Fruit fly (Drosophila melanogaster): ENCODE data around the gene Tmem43.

Gene Tmem43

dm6 chr3L:7910916-7911467 lies 3.9 kb downstream of the Tmem43 start:
- TF ChIP-seq CG1620 (GFP tag; optimal IDR thresholded peaks at IDR 0.05): no peak
- TF ChIP-seq pad (GFP tag; optimal IDR thresholded peaks at IDR 0.05): peak; percentile 95
- no peak for TF ChIP-seq Crg-1 (GFP tag; optimal IDR thresholded peaks at IDR 0.05)
- no peak for TF ChIP-seq CG7045 (GFP tag; optimal IDR thresholded peaks at IDR 0.05)
- TF ChIP-seq CG11617 (GFP tag; optimal IDR thresholded peaks at IDR 0.05): no peak
- no peak for TF ChIP-seq CG14711 (tag; optimal IDR thresholded peaks at IDR 0.05)
- TF ChIP-seq CG12768 (GFP tag; optimal IDR thresholded peaks at IDR 0.05): no peak
- no peak for TF ChIP-seq ovo (GFP tag; optimal IDR thresholded peaks at IDR 0.05)
- no peak for TF ChIP-seq cnc (optimal IDR thresholded peaks at IDR 0.05)

- TF ChIP-seq tj (GFP tag; optimal IDR thresholded peaks at IDR 0.05): no peak
- TF ChIP-seq CG7101 (tag; optimal IDR thresholded peaks at IDR 0.05): no peak
- TF ChIP-seq cnc (optimal IDR thresholded peaks at IDR 0.05): no peak
- TF ChIP-seq ovo (GFP tag; optimal IDR thresholded peaks at IDR 0.05): no peak
- no peak for TF ChIP-seq CG33017 (tag; optimal IDR thresholded peaks at IDR 0.05)
- no peak for TF ChIP-seq CG7045 (GFP tag; optimal IDR thresholded peaks at IDR 0.05)
- no peak for TF ChIP-seq Crg-1 (GFP tag; optimal IDR thresholded peaks at IDR 0.05)
- TF ChIP-seq CG1620 (GFP tag; optimal IDR thresholded peaks at IDR 0.05): no peak
- no peak for TF ChIP-seq Hr96 (GFP tag; optimal IDR thresholded peaks at IDR 0.05)
- no peak for TF ChIP-seq pad (GFP tag; optimal IDR thresholded peaks at IDR 0.05)
- no peak for TF ChIP-seq cic (GFP tag; optimal IDR thresholded peaks at IDR 0.05)
- TF ChIP-seq kay (GFP tag; ENCODE audit: borderline replicate concordance): no peak
- no peak for TF ChIP-seq Clk (GFP tag; optimal IDR thresholded peaks at IDR 0.05)
- no peak for TF ChIP-seq Mnt (GFP tag; optimal IDR thresholded peaks at IDR 0.05)
- TF ChIP-seq CG14711 (tag; optimal IDR thresholded peaks at IDR 0.05): no peak
- TF ChIP-seq bab1 (GFP tag; optimal IDR thresholded peaks at IDR 0.05): no peak
- TF ChIP-seq CG12768 (GFP tag; optimal IDR thresholded peaks at IDR 0.05): no peak
- no peak for TF ChIP-seq CG5204 (GFP tag; optimal IDR thresholded peaks at IDR 0.05)
Measured at dm6 chr3L:7909695-7910463, 5.0 kb downstream of the Tmem43 start.

DNA sequence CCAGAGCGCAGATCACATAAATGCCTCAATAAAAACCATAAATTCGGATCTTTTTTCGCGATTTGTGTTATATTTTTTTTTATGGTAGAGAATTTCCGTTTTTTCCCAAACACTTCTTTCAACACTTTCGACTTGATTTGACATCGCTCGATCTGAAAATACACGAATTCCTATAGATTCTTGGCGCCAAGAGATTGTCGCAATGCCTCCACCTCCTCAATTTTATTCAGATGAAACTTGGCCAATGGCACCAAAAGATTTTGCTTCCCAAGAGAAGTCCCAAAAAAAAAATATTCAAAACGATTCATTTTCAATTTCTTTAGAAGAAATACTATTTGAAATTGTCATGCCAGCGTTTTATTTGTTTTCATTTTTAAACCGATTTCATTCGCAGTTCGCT lies 10.4 kb downstream of the Tmem43 start:
- TF ChIP-seq CG12768 (GFP tag; optimal IDR thresholded peaks at IDR 0.05): no peak
- no peak for TF ChIP-seq tj (GFP tag; optimal IDR thresholded peaks at IDR 0.05)
- peak; percentile 78 for TF ChIP-seq kay (GFP tag; ENCODE audit: borderline replicate concordance)
- no peak for TF ChIP-seq CG7045 (GFP tag; optimal IDR thresholded peaks at IDR 0.05)
- TF ChIP-seq Hr96 (GFP tag; optimal IDR thresholded peaks at IDR 0.05): no peak
- TF ChIP-seq CG5204 (GFP tag; optimal IDR thresholded peaks at IDR 0.05): no peak

dm6 chr3L:7903489-7904150 lies 11.3 kb downstream of the Tmem43 start:
- TF ChIP-seq CG7045 (GFP tag; optimal IDR thresholded peaks at IDR 0.05): no peak
- peak; percentile 34 for TF ChIP-seq CG1620 (GFP tag; optimal IDR thresholded peaks at IDR 0.05)
- TF ChIP-seq Clk (GFP tag; optimal IDR thresholded peaks at IDR 0.05): no peak
- TF ChIP-seq pad (GFP tag; optimal IDR thresholded peaks at IDR 0.05): peak; percentile 8
- TF ChIP-seq CG11617 (GFP tag; optimal IDR thresholded peaks at IDR 0.05): peak; percentile 30
- TF ChIP-seq kay (GFP tag; ENCODE audit: borderline replicate concordance): no peak
- peak; percentile 26 for TF ChIP-seq CG33017 (tag; optimal IDR thresholded peaks at IDR 0.05)
- peak; percentile 52 for TF ChIP-seq CG7101 (tag; optimal IDR thresholded peaks at IDR 0.05)
- TF ChIP-seq Crg-1 (GFP tag; optimal IDR thresholded peaks at IDR 0.05): no peak
- peak; percentile 66 for TF ChIP-seq CG14711 (tag; optimal IDR thresholded peaks at IDR 0.05)
- TF ChIP-seq bab1 (GFP tag; optimal IDR thresholded peaks at IDR 0.05): peak; percentile 82
- no peak for TF ChIP-seq toe (GFP tag; optimal IDR thresholded peaks at IDR 0.05)

DNA sequence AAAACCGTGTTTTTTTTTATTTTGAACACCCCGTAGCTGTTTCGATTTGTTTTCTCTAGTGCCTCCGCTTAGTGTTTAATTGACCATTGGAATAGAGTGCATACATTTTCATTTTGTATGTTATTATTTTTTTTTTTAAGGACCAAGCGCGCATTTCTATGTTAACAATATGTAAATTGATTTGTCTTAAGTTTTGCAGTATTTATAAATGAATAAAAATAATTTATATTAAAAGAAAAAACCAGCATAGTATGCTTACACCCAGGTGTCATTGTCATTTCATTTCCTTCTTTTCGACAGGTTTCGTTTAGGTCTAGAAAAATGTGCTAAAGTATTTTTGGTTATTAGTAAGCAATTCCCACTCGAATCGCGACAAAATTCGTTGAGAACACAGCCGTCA lies 20.3 kb downstream of the Tmem43 start, which contains the start of gene eIF4E5:
eIF4E5 (plus strand) TSS at position 301 of the 400 bp plus-strand sequence.
- TF ChIP-seq CG7045 (GFP tag; optimal IDR thresholded peaks at IDR 0.05): no peak
- TF ChIP-seq CG7101 (tag; optimal IDR thresholded peaks at IDR 0.05): no peak
- no peak for TF ChIP-seq CG1620 (GFP tag; optimal IDR thresholded peaks at IDR 0.05)
- no peak for TF ChIP-seq CG11617 (GFP tag; optimal IDR thresholded peaks at IDR 0.05)
- no peak for TF ChIP-seq Crg-1 (GFP tag; optimal IDR thresholded peaks at IDR 0.05)
- TF ChIP-seq pad (GFP tag; optimal IDR thresholded peaks at IDR 0.05): no peak
- no peak for TF ChIP-seq kay (GFP tag; ENCODE audit: borderline replicate concordance)
- TF ChIP-seq CG12768 (GFP tag; optimal IDR thresholded peaks at IDR 0.05): no peak
- TF ChIP-seq cic (GFP tag; optimal IDR thresholded peaks at IDR 0.05): no peak
- TF ChIP-seq tj (GFP tag; optimal IDR thresholded peaks at IDR 0.05): no peak
- no peak for TF ChIP-seq Mnt (GFP tag; optimal IDR thresholded peaks at IDR 0.05)
- TF ChIP-seq cnc (optimal IDR thresholded peaks at IDR 0.05): no peak
- TF ChIP-seq CG33017 (tag; optimal IDR thresholded peaks at IDR 0.05): no peak
- no peak for TF ChIP-seq ovo (GFP tag; optimal IDR thresholded peaks at IDR 0.05)
- TF ChIP-seq bab1 (GFP tag; optimal IDR thresholded peaks at IDR 0.05): no peak
- no peak for TF ChIP-seq Clk (GFP tag; optimal IDR thresholded peaks at IDR 0.05)

- TF ChIP-seq toe (GFP tag; optimal IDR thresholded peaks at IDR 0.05) (no peak), kay (GFP tag; ENCODE audit: borderline replicate concordance) (no peak), Hr96 (GFP tag; optimal IDR thresholded peaks at IDR 0.05) (no peak), bab1 (GFP tag; optimal IDR thresholded peaks at IDR 0.05) (no peak), CG7101 (tag; optimal IDR thresholded peaks at IDR 0.05) (no peak), cic (GFP tag; optimal IDR thresholded peaks at IDR 0.05) (no peak), CG7045 (GFP tag; optimal IDR thresholded peaks at IDR 0.05) (no peak), CG11617 (GFP tag; optimal IDR thresholded peaks at IDR 0.05) (no peak), pad (GFP tag; optimal IDR thresholded peaks at IDR 0.05) (no peak), cnc (optimal IDR thresholded peaks at IDR 0.05) (no peak), CG12768 (GFP tag; optimal IDR thresholded peaks at IDR 0.05) (no peak), tj (GFP tag; optimal IDR thresholded peaks at IDR 0.05) (no peak), Clk (GFP tag; optimal IDR thresholded peaks at IDR 0.05) (no peak), Crg-1 (GFP tag; optimal IDR thresholded peaks at IDR 0.05) (no peak), CG33017 (tag; optimal IDR thresholded peaks at IDR 0.05) (no peak), CG14711 (tag; optimal IDR thresholded peaks at IDR 0.05) (no peak), ovo (GFP tag; optimal IDR thresholded peaks at IDR 0.05) (no peak), CG1620 (GFP tag; optimal IDR thresholded peaks at IDR 0.05) (no peak), Mnt (GFP tag; optimal IDR thresholded peaks at IDR 0.05) (no peak), CG5204 (GFP tag; optimal IDR thresholded peaks at IDR 0.05) (no peak)
Measured at dm6 chr3L:7893840-7894239, 21.1 kb downstream of the Tmem43 start.

Measured in whole organism, adult.